Fruit fly (Drosophila melanogaster): Measurements from ENCODE around the gene ctp.
A peak's percentile ranks its signal among the peaks of the same experiment; 100 is the strongest.

Gene ctp

dm6 chrX:4678146-4678912 is 9.3 kb upstream of the ctp start (continued):
- TF ChIP-seq sqz (GFP tag; optimal IDR thresholded peaks at IDR 0.05), result peak; percentile 51
- TF ChIP-seq Hr78 (GFP tag; optimal IDR thresholded peaks at IDR 0.05), result no peak
- peak in 1 of 2 experiments; percentile 66 for TF ChIP-seq Trl (optimal IDR thresholded peaks at IDR 0.05)
- no peak for TF ChIP-seq Trl (GFP tag; optimal IDR thresholded peaks at IDR 0.05)
- TF ChIP-seq MBD-R2 (GFP tag; IDR thresholded peaks at IDR 0.05), result no peak
- TF ChIP-seq mirr (GFP tag; optimal IDR thresholded peaks at IDR 0.05), result no peak

dm6 chrX:4678913-4679812 is 8.4 kb upstream of the ctp start, which contains the start of gene fzr:
Gene fzr, minus strand, starts transcription at chrX:4679537.
- no peak for TF ChIP-seq pb (GFP tag; optimal IDR thresholded peaks at IDR 0.05)
- TF ChIP-seq sima (GFP tag; optimal IDR thresholded peaks at IDR 0.05), result no peak
- TF ChIP-seq sug (tag; optimal IDR thresholded peaks at IDR 0.05), result no peak
- no peak for TF ChIP-seq CG15514 (GFP tag; optimal IDR thresholded peaks at IDR 0.05)
- TF ChIP-seq CG30020 (tag; optimal IDR thresholded peaks at IDR 0.05), result peak; percentile 14
- TF ChIP-seq CG4404 (GFP tag; IDR thresholded peaks at IDR 0.05), result no peak
- TF ChIP-seq CG11695 (GFP tag; IDR thresholded peaks at IDR 0.05), result peak; percentile 65; the same call in 2 of the 3 replicates
- no peak for TF ChIP-seq twi (tag; optimal IDR thresholded peaks at IDR 0.05)
- 0 out of 3 replicates have a peak, but pooled peaks have one; percentile 29 for TF ChIP-seq H15 (GFP tag; IDR thresholded peaks at IDR 0.05)
- TF ChIP-seq sob (GFP tag; IDR thresholded peaks at IDR 0.05), result 0 out of 2 replicates have a peak, but pooled peaks have one; percentile 5
- peak; percentile 93 for TF ChIP-seq CG4360 (GFP tag; IDR thresholded peaks at IDR 0.05)
- TF ChIP-seq Myb (GFP tag; optimal IDR thresholded peaks at IDR 0.05), result peak; percentile 97
- no peak for TF ChIP-seq Poxn (GFP tag; IDR thresholded peaks at IDR 0.05)
- peak; percentile 42 for TF ChIP-seq MESR4 (GFP tag; optimal IDR thresholded peaks at IDR 0.05)
- no peak; the same call in 1 of the 2 replicates for TF ChIP-seq bbx (GFP tag; IDR thresholded peaks at IDR 0.05; ENCODE audit: partially characterized antibody)
- TF ChIP-seq Xrp1 (GFP tag; IDR thresholded peaks at IDR 0.05), result no peak; the same call in 1 of the 2 replicates
- TF ChIP-seq gsb (GFP tag; IDR thresholded peaks at IDR 0.05), result no peak
- no peak for TF ChIP-seq YL-1 (GFP tag; optimal IDR thresholded peaks at IDR 0.05)
- TF ChIP-seq Meics (GFP tag; optimal IDR thresholded peaks at IDR 0.05), result no peak
- TF ChIP-seq CTCF (GFP tag; optimal IDR thresholded peaks at IDR 0.05), result no peak
- TF ChIP-seq odd (GFP tag; optimal IDR thresholded peaks at IDR 0.05), result no peak
- TF ChIP-seq Eip74EF (GFP tag; optimal IDR thresholded peaks at IDR 0.05), result no peak
- TF ChIP-seq dysf (GFP tag; IDR thresholded peaks at IDR 0.05), result no peak
- peak; percentile 50 to 88 for TF ChIP-seq crp (GFP tag; optimal IDR thresholded peaks at IDR 0.05)
- TF ChIP-seq CG9817 (tag; optimal IDR thresholded peaks at IDR 0.05), result no peak
- no peak for TF ChIP-seq CG8089 (GFP tag; optimal IDR thresholded peaks at IDR 0.05)
- no peak for TF ChIP-seq CG4424 (GFP tag; optimal IDR thresholded peaks at IDR 0.05)
- no peak for TF ChIP-seq CG8290 (GFP tag; optimal IDR thresholded peaks at IDR 0.05)
- no peak for TF ChIP-seq CG8290 (tag; optimal IDR thresholded peaks at IDR 0.05)
- no peak for TF ChIP-seq CG3163 (GFP tag; optimal IDR thresholded peaks at IDR 0.05)
- TF ChIP-seq Vsx1 (GFP tag; optimal IDR thresholded peaks at IDR 0.05), result no peak
- peak; percentile 36; the same call in 1 of the 3 replicates for TF ChIP-seq HLH4C (GFP tag; IDR thresholded peaks at IDR 0.05; ENCODE audit: partially characterized antibody)
- TF ChIP-seq D (optimal IDR thresholded peaks at IDR 0.05), result peak; percentile 62
- TF ChIP-seq D (GFP tag; optimal IDR thresholded peaks at IDR 0.05), result no peak
- no peak for TF ChIP-seq insv (GFP tag; optimal IDR thresholded peaks at IDR 0.05)
- TF ChIP-seq gro (GFP tag; optimal IDR thresholded peaks at IDR 0.05), result no peak
- no peak for TF ChIP-seq p53 (GFP tag; optimal IDR thresholded peaks at IDR 0.05)
- peak; percentile 24 for TF ChIP-seq sens (GFP tag)
- peak in 1 of 2 experiments; percentile 32 for TF ChIP-seq Pdp1 (GFP tag; optimal IDR thresholded peaks at IDR 0.05)
- no peak for TF ChIP-seq Nf-YC (tag; optimal IDR thresholded peaks at IDR 0.05)
- peak; percentile 85 for TF ChIP-seq CG9437 (GFP tag; optimal IDR thresholded peaks at IDR 0.05)
